Worm (Caenorhabditis elegans): ENCODE measurements around the gene Y39C12A.9.

DNA sequence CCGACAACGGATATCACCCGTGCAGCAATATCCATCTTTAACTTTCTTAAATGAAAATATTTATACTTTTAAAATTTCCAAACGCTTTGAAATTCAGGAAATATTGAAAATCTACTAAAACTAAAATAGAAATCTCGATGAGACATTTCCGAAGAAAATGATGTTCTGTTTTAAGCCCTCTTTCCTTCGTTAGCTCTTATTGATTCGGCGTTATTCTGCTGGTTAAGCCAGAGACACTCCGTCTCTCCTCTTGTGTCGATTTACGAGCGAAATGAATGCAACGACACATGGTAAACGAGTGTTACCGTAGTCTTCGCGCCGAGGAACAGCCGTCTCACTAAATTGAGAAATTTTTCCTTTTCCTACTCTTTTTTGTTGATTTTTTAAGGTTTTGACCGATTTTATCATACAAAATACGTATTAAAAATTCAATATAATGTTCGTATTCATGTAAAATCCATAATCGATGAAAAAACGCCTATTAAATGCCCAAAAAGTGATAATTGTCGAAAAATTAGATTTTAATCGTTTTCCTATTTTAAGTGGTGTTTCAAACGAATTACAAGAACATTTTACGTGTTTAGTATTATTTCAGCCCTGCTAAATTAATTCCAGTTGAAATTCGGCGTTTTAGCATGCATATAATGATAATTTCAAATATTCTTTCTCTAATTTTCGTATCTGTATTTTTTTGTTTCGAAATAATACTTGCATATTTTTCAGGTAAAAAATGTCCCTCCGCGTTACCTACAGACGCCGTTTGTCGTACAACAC is 9.4 kb upstream of the Y39C12A.9 start, which contains the start of the genes ppm-1.H and rpl-34:
- no peak for TF ChIP-seq ref-1 (GFP tag; conservative IDR thresholded peaks at IDR 0.05)
- no peak for TF ChIP-seq tab-1 (GFP tag; IDR thresholded peaks at IDR 0.05)
- peak; percentile 37 for TF ChIP-seq cog-1 (tag; optimal IDR thresholded peaks at IDR 0.05)
- TF ChIP-seq ztf-23 (GFP tag; IDR thresholded peaks at IDR 0.05), result peak; percentile 61; the same call in 1 of the 2 replicates
- no peak; the same call in none of the 2 replicates for TF ChIP-seq flt-1 (GFP tag; IDR thresholded peaks at IDR 0.05)
- peak; percentile 53; the same call in 1 of the 2 replicates for TF ChIP-seq ztf-29 (GFP tag; IDR thresholded peaks at IDR 0.05)
- TF ChIP-seq med-1 (GFP tag; optimal IDR thresholded peaks at IDR 0.05; ENCODE audit: insufficient read depth), result no peak
